Fruit fly (Drosophila melanogaster): ENCODE measurements around the gene Men-b.

The Men-b gene

dm6 chr3R:27111784-27112602 lies 39.5 kb upstream of the Men-b start, which contains the start of the genes gb and CG5815:
Gene gb (minus strand): TSS chr3R:27112270.
Gene CG5815 (plus strand): TSS chr3R:27112566.
- TF ChIP-seq GATAd (GFP tag; optimal IDR thresholded peaks at IDR 0.05) = peak; percentile 7
- TF ChIP-seq Dfd (GFP tag; optimal IDR thresholded peaks at IDR 0.05) = no peak
- TF ChIP-seq Myc (optimal IDR thresholded peaks at IDR 0.05) = no peak
- TF ChIP-seq h (GFP tag; optimal IDR thresholded peaks at IDR 0.05) = peak; percentile 92
- peak; percentile 98 for TF ChIP-seq psq (GFP tag; optimal IDR thresholded peaks at IDR 0.05)
- TF ChIP-seq tai (GFP tag; optimal IDR thresholded peaks at IDR 0.05) = no peak
- TF ChIP-seq lola (GFP tag; optimal IDR thresholded peaks at IDR 0.05) = no peak
- TF ChIP-seq sage (GFP tag; optimal IDR thresholded peaks at IDR 0.05) = no peak
- peak; percentile 88 for TF ChIP-seq Sp1 (GFP tag; optimal IDR thresholded peaks at IDR 0.05)
- TF ChIP-seq foxo (GFP tag; optimal IDR thresholded peaks at IDR 0.05) = peak; percentile 35 to 92
- no peak for TF ChIP-seq Abd-B (GFP tag; optimal IDR thresholded peaks at IDR 0.05)
- TF ChIP-seq CG32264 (GFP tag; optimal IDR thresholded peaks at IDR 0.05) = peak; percentile 66
- TF ChIP-seq CrebA (GFP tag; optimal IDR thresholded peaks at IDR 0.05; ENCODE audit: borderline replicate concordance) = no peak
- TF ChIP-seq CG9705 (GFP tag; optimal IDR thresholded peaks at IDR 0.05) = peak; percentile 84
- no peak for TF ChIP-seq Vsx2 (GFP tag; optimal IDR thresholded peaks at IDR 0.05; ENCODE audit: partially characterized antibody)
- no peak for TF ChIP-seq jim (GFP tag; optimal IDR thresholded peaks at IDR 0.05)
- peak; percentile 76 for TF ChIP-seq Mio (GFP tag; optimal IDR thresholded peaks at IDR 0.05)
- peak; percentile 88 for TF ChIP-seq sv (GFP tag; optimal IDR thresholded peaks at IDR 0.05)
- TF ChIP-seq N (GFP tag; optimal IDR thresholded peaks at IDR 0.05) = no peak
- TF ChIP-seq fru (GFP tag; optimal IDR thresholded peaks at IDR 0.05) = peak; percentile 87
- TF ChIP-seq dmrt93B (GFP tag; optimal IDR thresholded peaks at IDR 0.05) = peak; percentile 81
- TF ChIP-seq rgr (GFP tag; optimal IDR thresholded peaks at IDR 0.05) = peak; percentile 92
- TF ChIP-seq br (GFP tag; optimal IDR thresholded peaks at IDR 0.05) = peak; percentile 90
- no peak for TF ChIP-seq Hr78 (GFP tag; optimal IDR thresholded peaks at IDR 0.05)
- peak; percentile 93 for TF ChIP-seq HLH106 (tag; optimal IDR thresholded peaks at IDR 0.05)
- no peak for TF ChIP-seq Hnf4 (GFP tag; optimal IDR thresholded peaks at IDR 0.05)
- no peak for TF ChIP-seq dl (GFP tag; optimal IDR thresholded peaks at IDR 0.05; ENCODE audit: insufficient read depth in 1 of 2, partially characterized antibody in 2 of 2)
- TF ChIP-seq pan (optimal IDR thresholded peaks at IDR 0.05) = no peak
- TF ChIP-seq Hr83 (GFP tag; optimal IDR thresholded peaks at IDR 0.05; ENCODE audit: poor library complexity, severe bottlenecking) = peak; percentile 91
- peak; percentile 87 for TF ChIP-seq ey (GFP tag; optimal IDR thresholded peaks at IDR 0.05)
- peak; percentile 89 for TF ChIP-seq OdsH (GFP tag; optimal IDR thresholded peaks at IDR 0.05)
- TF ChIP-seq dsf (GFP tag; optimal IDR thresholded peaks at IDR 0.05; ENCODE audit: borderline replicate concordance) = no peak
- no peak for TF ChIP-seq brk (GFP tag; optimal IDR thresholded peaks at IDR 0.05)
- peak; percentile 76 for TF ChIP-seq Rel (GFP tag; optimal IDR thresholded peaks at IDR 0.05)
- peak; percentile 67 for TF ChIP-seq Rel (tag; optimal IDR thresholded peaks at IDR 0.05)
- TF ChIP-seq usp (GFP tag; optimal IDR thresholded peaks at IDR 0.05) = no peak
- TF ChIP-seq Dif (GFP tag; optimal IDR thresholded peaks at IDR 0.05; ENCODE audit: partially characterized antibody) = no peak
- TF ChIP-seq woc (GFP tag; optimal IDR thresholded peaks at IDR 0.05) = no peak
- no peak for TF ChIP-seq Jra (GFP tag; optimal IDR thresholded peaks at IDR 0.05)

DNA sequence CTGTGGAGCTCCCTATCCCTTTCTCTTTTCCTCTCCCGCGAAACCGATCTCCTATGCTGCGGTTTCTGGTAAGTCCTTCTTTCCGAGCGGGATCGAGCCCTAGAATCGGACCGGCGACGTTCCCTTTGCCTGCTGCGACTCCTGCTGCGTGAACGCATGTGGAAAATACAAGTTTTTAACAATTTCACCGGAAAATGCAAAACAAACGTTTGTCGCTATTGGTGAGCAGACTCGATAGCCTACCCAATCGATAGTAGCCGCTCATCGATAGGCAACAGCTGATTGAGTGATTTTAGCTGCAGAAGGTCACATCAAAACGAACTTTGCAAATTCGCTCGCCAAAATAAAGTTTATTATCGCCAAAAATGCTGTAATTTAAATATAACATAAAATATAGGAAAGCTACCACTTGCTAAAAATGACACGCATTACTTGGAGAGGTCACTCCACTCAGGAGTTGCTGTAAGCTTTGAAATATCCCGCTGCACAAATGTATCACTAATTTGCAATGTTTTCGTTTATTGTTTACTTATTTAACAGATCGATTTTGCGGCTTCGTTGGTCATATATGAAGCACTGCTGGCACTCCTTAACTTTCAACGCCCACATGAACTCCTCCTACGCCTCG lies 34.9 kb upstream of the Men-b start, which contains the start of the genes CG6066 and CG5880:
TSS of gene CG6066 (minus strand) at position 243 of the 628 bp plus-strand sequence.
TSS of gene CG5880 (plus strand) at position 281 of the 628 bp plus-strand sequence.
- TF ChIP-seq sage (GFP tag; optimal IDR thresholded peaks at IDR 0.05) (no peak), Hnf4 (GFP tag; optimal IDR thresholded peaks at IDR 0.05) (no peak), dl (GFP tag; optimal IDR thresholded peaks at IDR 0.05; ENCODE audit: insufficient read depth in 1 of 2, partially characterized antibody in 2 of 2) (no peak), N (GFP tag; optimal IDR thresholded peaks at IDR 0.05) (no peak), fru (GFP tag; optimal IDR thresholded peaks at IDR 0.05) (no peak), pan (optimal IDR thresholded peaks at IDR 0.05) (no peak), psq (GFP tag; optimal IDR thresholded peaks at IDR 0.05) (no peak), dsf (GFP tag; optimal IDR thresholded peaks at IDR 0.05; ENCODE audit: borderline replicate concordance) (no peak)

Measured in whole organism, wandering third instar larva.